Worm (Caenorhabditis elegans) whole organism, L3 larva: Measurements from ENCODE around the gene fbxa-56.
A peak's percentile ranks its signal among the peaks of the same experiment; 100 is the strongest.

ENCODE experiments used
- ZK546.5 ChIP-seq: sonication (generic microtip); optimal IDR thresholded peaks from 2 replicates; lab custom pipeline; 2017; ENCODE audit warnings: missing biosample characterization, missing genetic modification characterization
- aly-2 ChIP-seq: fragments of 150-350 bp; optimal IDR thresholded peaks from 2 replicates; lab custom pipeline; 2014; ENCODE audit warnings: missing biosample characterization, missing genetic modification characterization
- ceh-82 ChIP-seq: fragments of 150-350 bp; optimal IDR thresholded peaks from 2 replicates; lab custom pipeline; 2014; ENCODE audit warnings: missing biosample characterization, missing genetic modification characterization
- ceh-9 ChIP-seq: sonication (generic microtip); optimal IDR thresholded peaks from 2 replicates; lab custom pipeline; 2018; ENCODE audit warnings: missing biosample characterization, missing genetic modification characterization
- daf-12 ChIP-seq: fragments of 150-350 bp; optimal IDR thresholded peaks from 2 replicates; lab custom pipeline; 2014; ENCODE audit warnings: missing biosample characterization, missing genetic modification reagents, missing genetic modification characterization
- egl-27 ChIP-seq: sonication (generic microtip); optimal IDR thresholded peaks from 4 replicates; lab custom pipeline; 2017; ENCODE audit warnings: missing biosample characterization, missing genetic modification reagents, missing genetic modification characterization
- egl-5 ChIP-seq: fragments of 150-350 bp; optimal IDR thresholded peaks from 2 replicates; lab custom pipeline; 2017; ENCODE audit warnings: missing biosample characterization, missing genetic modification reagents, missing genetic modification characterization, inconsistent platforms
- elt-1 ChIP-seq: fragments of 150-350 bp; optimal IDR thresholded peaks from 2 replicates; lab custom pipeline; 2014; ENCODE audit warnings: missing biosample characterization, missing genetic modification characterization
- elt-2 ChIP-seq: sonication (generic microtip); optimal IDR thresholded peaks from 2 replicates; lab custom pipeline; 2016; ENCODE audit warnings: missing genetic modification reagents, mild to moderate bottlenecking, missing genetic modification characterization, missing compliant biosample characterization
- elt-3 ChIP-seq, 3 experiments: fragments of 150-350 bp in 1 of 3; sonication (generic microtip) in 2 of 3; optimal IDR thresholded peaks; 2 replicates in 2 of 3; 4 replicates in 1 of 3; lab custom pipeline; 2014 to 2017; ENCODE audit warnings: missing biosample characterization in 3 of 3, missing genetic modification characterization in 3 of 3
- fkh-2 ChIP-seq: fragments of 150-350 bp; optimal IDR thresholded peaks from 2 replicates; lab custom pipeline; 2014; ENCODE audit warnings: missing biosample characterization, missing genetic modification reagents, missing genetic modification characterization
- hmg-11 ChIP-seq: sonication (generic microtip); optimal IDR thresholded peaks from 2 replicates; lab custom pipeline; 2016; ENCODE audit warnings: missing genetic modification characterization, missing compliant biosample characterization
- jun-1 ChIP-seq: fragments of 150-350 bp; optimal IDR thresholded peaks from 2 replicates; lab custom pipeline; 2014; ENCODE audit warnings: missing biosample characterization, missing genetic modification reagents, missing genetic modification characterization
- lin-15B ChIP-seq: fragments of 150-350 bp; optimal IDR thresholded peaks from 2 replicates; lab custom pipeline; 2014; ENCODE audit warnings: missing biosample characterization, missing genetic modification characterization
- mml-1 ChIP-seq: fragments of 150-350 bp; sonication (generic microtip); optimal IDR thresholded peaks from 3 replicates; lab custom pipeline; 2014; ENCODE audit warnings: missing biosample characterization, missing genetic modification characterization
- nfya-1 ChIP-seq: sonication (generic microtip); optimal IDR thresholded peaks from 2 replicates; lab custom pipeline; 2017; ENCODE audit warnings: missing genetic modification characterization, mild to moderate bottlenecking, missing compliant biosample characterization, antibody characterized with exemption, moderate library complexity; ENCODE audit not compliant: insufficient read depth
- nhr-11 ChIP-seq: fragments of 150-350 bp; optimal IDR thresholded peaks from 2 replicates; lab custom pipeline; 2014; ENCODE audit warnings: missing biosample characterization, missing genetic modification characterization
- nhr-23 ChIP-seq: fragments of 150-350 bp; optimal IDR thresholded peaks from 2 replicates; lab custom pipeline; 2014; ENCODE audit warnings: missing biosample characterization, missing genetic modification reagents, missing genetic modification characterization
- pha-4 ChIP-seq: fragments of 150-350 bp; optimal IDR thresholded peaks from 2 replicates; lab custom pipeline; 2014; ENCODE audit warnings: missing biosample characterization, missing genetic modification reagents, missing genetic modification characterization
- pqm-1 ChIP-seq: fragments of 150-350 bp; optimal IDR thresholded peaks from 2 replicates; lab custom pipeline; 2017; ENCODE audit warnings: missing biosample characterization, missing genetic modification characterization, inconsistent platforms
- skn-1 ChIP-seq: fragments of 150-350 bp; optimal IDR thresholded peaks from 2 replicates; lab custom pipeline; 2014; ENCODE audit warnings: missing biosample characterization, missing genetic modification characterization
- unc-62 ChIP-seq: fragments of 150-350 bp; sonication (generic microtip); optimal IDR thresholded peaks from 4 replicates; lab custom pipeline; 2014; ENCODE audit warnings: missing biosample characterization, missing genetic modification reagents, missing genetic modification characterization
- ztf-11 ChIP-seq: fragments of 150-350 bp; optimal IDR thresholded peaks from 2 replicates; lab custom pipeline; 2014; ENCODE audit warnings: missing biosample characterization, missing genetic modification characterization

fbxa-56 gene

DNA sequence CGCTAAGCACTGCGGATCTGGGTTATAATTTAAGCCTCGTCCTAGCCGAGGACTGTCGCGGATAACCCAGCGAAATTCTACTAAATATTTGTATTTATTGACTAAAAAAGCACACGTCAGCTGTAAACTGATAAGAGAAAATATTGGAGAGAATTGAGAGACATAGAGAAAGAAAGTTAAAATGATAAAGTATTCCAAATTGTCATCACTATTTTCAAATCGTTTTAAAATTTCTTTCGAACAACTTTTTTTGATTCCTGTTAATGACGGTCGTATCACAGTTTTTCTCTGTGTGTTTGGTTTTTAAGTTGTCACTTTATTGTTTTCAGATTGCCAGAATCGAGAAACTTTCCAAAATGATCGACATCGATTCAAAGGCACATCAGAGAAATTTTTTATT is 24.1 kb upstream of the fbxa-56 start, which contains the start of gene fbxa-51:
TSS of gene fbxa-51 (plus strand) at position 322 of the 400 bp plus-strand sequence.
- TF ChIP-seq mml-1 (tag; lab: Kevin White, UChicago) (no peak), ceh-82 (no peak), elt-2 (peak; percentile 58), lin-15B (no peak), unc-62 (GFP tag; lab: Kevin White, UChicago) (no peak), ztf-11 (tag; lab: Kevin White, UChicago) (no peak)

ce11 chrIII:955981-956380 is 18.1 kb upstream of the fbxa-56 start, which contains the start of gene fbxa-54:
Gene fbxa-54, plus strand, starts transcription at chrIII:956334.
- TF ChIP-seq elt-2 (peak; percentile 70), daf-12 (tag; lab: Kevin White, UChicago) (no peak), pha-4 (peak; percentile 66)

- no peak for TF ChIP-seq lin-15B
Observed at ce11 chrIII:954553-954952, 16.7 kb upstream of the fbxa-56 start, which contains the start of the genes T12B5.15 and T12B5.14. Gene T12B5.15, minus strand, starts transcription at chrIII:954653. Gene T12B5.14, plus strand, starts transcription at chrIII:954873.

DNA sequence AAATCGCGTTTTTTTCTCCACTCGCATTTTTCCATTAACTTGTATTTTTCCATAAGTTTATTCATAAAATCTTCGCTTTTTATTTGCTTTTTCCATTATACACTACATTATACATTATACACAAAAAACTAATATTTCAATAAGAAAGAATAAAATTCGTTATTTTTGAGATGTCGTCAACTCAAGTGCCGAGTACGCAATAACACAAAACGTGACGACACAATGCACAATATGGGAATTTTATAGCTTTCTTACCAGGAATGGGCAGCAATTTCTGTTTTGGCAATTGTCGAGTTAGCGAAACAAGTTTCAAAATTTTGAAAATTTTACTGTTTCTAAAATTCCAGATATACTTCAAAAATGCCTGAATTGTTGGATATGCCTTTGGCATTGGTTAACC is 14.3 kb upstream of the fbxa-56 start, which contains the start of gene fbxa-10:
TSS of gene fbxa-10 (plus strand) at position 207 of the 400 bp plus-strand sequence.
- TF ChIP-seq skn-1 (tag; lab: Kevin White, UChicago) (no peak), nhr-11 (no peak), pha-4 (peak; percentile 30), elt-2 (no peak), egl-5 (peak; percentile 2), hmg-11 (tag; lab: Kevin White, UChicago) (peak; percentile 59), aly-2 (no peak)
- TF ChIP-seq, all 47 proteins: peak for 3

DNA sequence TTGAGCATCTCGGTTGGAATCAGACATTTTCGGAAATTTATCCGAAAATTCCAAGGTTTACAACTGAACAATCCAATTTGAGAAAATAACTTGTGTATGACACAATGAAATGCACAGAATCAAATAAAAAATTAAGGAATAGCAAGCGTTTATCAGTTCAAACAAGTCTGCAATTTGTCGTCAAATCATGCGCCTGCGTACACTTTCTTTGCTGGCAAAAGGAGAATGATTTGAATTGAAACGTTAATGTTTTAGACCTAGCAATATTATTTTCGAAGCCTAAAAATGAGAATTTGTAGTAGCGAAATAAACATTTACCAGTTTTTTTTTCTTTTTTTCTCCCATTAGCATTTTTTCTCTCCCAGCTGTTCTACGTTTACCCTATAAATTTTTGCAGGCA is 12.6 kb upstream of the fbxa-56 start, which contains the start of the genes fbxa-67 and fbxa-11:
TSS of gene fbxa-67 (minus strand) at position 199 of the 400 bp plus-strand sequence.
TSS of gene fbxa-11 (plus strand) at position 398 of the 400 bp plus-strand sequence.
- peak; percentile 0 for TF ChIP-seq jun-1 (tag; lab: Kevin White, UChicago)
- TF ChIP-seq pha-4 = peak; percentile 50
- peak; percentile 0 for TF ChIP-seq lin-15B
- no peak for TF ChIP-seq fkh-2 (tag; lab: Kevin White, UChicago)
- peak; percentile 19 for TF ChIP-seq elt-2
- TF ChIP-seq ceh-9 (tag; lab: Kevin White, UChicago) = no peak
- TF ChIP-seq nfya-1 (tag; lab: Kevin White, UChicago) = peak; percentile 14

DNA sequence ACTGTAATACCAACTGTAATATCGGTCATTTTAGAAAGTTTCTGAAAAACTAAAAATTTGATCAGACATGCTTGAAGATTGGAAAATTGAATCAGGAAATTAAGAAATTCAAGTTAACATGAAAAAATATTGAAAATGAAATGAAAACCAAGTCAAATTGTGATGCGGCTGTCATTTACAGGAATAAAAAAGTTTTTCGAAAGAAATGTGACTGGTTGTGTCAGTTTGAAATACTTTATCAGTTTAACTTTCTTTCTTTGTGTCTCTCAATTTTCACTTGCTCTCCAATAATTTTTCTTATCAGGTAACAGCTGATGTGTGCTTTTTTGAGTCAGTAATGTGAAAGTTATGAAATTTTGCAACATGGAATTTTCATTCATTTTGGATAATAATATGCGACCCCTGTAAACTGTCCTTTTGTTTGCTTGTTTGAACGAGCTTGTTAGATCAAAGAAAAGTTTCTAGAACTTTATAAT is 8.4 kb upstream of the fbxa-56 start, which contains the start of gene fbxa-60:
TSS of gene fbxa-60 (minus strand) at position 51 of the 476 bp plus-strand sequence.
- peak; percentile 79 for TF ChIP-seq elt-2
- TF ChIP-seq elt-3 (tag; optimal IDR thresholded peaks at IDR 0.05; lab: Kevin White, UChicago) = no peak
- TF ChIP-seq pha-4 = peak; percentile 19
- TF ChIP-seq pqm-1 (tag; lab: Kevin White, UChicago) = peak; percentile 15

DNA sequence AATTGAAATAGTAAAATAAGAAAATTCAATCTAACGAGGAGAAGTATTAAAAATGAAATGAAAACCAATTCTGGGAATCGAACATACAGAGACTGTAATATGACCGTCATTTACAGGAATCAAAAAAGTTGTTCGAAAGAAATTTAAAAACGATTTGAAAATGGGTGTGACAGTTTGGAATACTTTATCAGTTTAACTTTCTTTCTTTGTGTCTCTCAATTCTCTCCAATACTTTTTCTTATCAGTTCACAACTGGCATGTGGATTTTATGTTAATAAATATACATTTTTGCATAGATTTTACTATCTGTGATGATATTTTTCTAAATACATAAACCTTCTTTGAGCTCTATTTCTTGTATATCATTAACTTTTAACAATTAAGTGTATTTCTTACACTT is 6.5 kb upstream of the fbxa-56 start:
- peak; percentile 71 for TF ChIP-seq elt-2

- TF ChIP-seq egl-27 (tag; lab: Kevin White, UChicago) = no peak
- TF ChIP-seq pha-4 = peak; percentile 72
- peak; percentile 44 for TF ChIP-seq pqm-1 (tag; lab: Kevin White, UChicago)
- peak; percentile 86 for TF ChIP-seq elt-2
Observed at ce11 chrIII:943426-943927, 5.6 kb upstream of the fbxa-56 start, which contains the start of gene fbxa-59. Gene fbxa-59, minus strand, starts transcription at chrIII:943476.

DNA sequence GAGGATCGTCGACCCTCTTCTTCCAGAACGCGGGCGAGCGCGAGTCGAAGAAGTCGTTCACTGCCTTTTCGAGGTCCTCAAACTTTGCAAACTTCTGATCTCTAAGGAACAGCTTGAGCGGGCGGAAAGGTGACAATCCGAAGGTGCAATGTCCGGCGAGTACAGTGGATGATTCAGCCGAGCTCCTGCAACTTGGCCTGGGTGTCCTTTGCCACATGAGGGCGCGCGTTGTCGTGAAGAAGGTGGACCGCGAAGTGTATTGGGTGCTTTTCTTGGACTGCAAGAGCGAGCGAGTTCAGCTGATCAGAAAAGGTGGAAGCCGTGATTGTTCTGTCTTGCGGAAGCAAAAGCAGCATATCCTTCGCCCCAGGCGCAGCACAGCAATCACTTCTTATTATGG is 4.1 kb upstream of the fbxa-56 start:
- TF ChIP-seq ZK546.5 (tag; lab: Kevin White, UChicago) (no peak), nhr-11 (no peak), unc-62 (GFP tag; lab: Kevin White, UChicago) (no peak), elt-1 (tag; lab: Kevin White, UChicago) (no peak), ztf-11 (tag; lab: Kevin White, UChicago) (no peak), nhr-23 (no peak), aly-2 (no peak)
